Worm (Caenorhabditis elegans): ENCODE data around the gene cyk-1.

Gene cyk-1

DNA sequence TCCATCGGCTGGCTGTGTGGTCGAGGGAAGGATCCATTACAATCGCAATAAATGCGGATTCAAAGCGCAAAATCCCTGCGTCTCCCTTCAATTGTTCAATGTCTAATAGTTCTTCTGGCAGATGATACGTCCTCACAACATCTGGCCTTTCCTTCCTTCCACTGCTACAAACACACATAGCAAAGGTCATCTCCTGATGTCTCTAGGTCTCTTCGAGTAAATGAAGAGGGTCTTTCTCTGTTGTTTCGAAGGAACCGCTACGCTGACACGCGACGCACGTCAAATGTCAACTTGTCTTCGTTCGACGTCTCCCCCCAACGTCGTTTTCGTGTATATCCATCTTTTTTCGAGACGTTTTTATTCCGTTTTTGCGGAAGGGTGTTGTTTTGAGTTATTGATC is 50.1 kb downstream of the cyk-1 start:
- no peak for TF ChIP-seq chd-7 (tag; optimal IDR thresholded peaks at IDR 0.05)
- TF ChIP-seq F49E8.2 (tag; optimal IDR thresholded peaks at IDR 0.05; ENCODE audit: insufficient read depth) = no peak
- peak; percentile 25 for TF ChIP-seq lin-40 (tag; optimal IDR thresholded peaks at IDR 0.05)
- TF ChIP-seq ztf-26 (tag; optimal IDR thresholded peaks at IDR 0.05) = peak; percentile 28
- peak; percentile 97 for TF ChIP-seq unc-62 (GFP tag; optimal IDR thresholded peaks at IDR 0.05)
- TF ChIP-seq ceh-58 (GFP tag; IDR thresholded peaks at IDR 0.05) = no peak
- 0 out of 2 replicates have a peak, but pooled peaks have one; percentile 45 for TF ChIP-seq ekl-4 (GFP tag; IDR thresholded peaks at IDR 0.05)
- peak; percentile 35 for TF ChIP-seq somi-1 (GFP tag; optimal IDR thresholded peaks at IDR 0.05)
- TF ChIP-seq bed-2 (GFP tag; IDR thresholded peaks at IDR 0.05) = no peak
- TF ChIP-seq K12H6.12 (tag; optimal IDR thresholded peaks at IDR 0.05) = peak; percentile 15
- peak; percentile 79; the same call in 1 of the 2 replicates for TF ChIP-seq madf-3 (GFP tag; IDR thresholded peaks at IDR 0.05)
- peak; percentile 48 for TF ChIP-seq ceh-27 (GFP tag; optimal IDR thresholded peaks at IDR 0.05)
- peak; percentile 35; the same call in 1 of the 2 replicates for TF ChIP-seq dox-1 (GFP tag; IDR thresholded peaks at IDR 0.05)
- TF ChIP-seq let-526 (GFP tag; IDR thresholded peaks at IDR 0.05) = no peak
- TF ChIP-seq nfya-2 (GFP tag; IDR thresholded peaks at IDR 0.05) = no peak

DNA sequence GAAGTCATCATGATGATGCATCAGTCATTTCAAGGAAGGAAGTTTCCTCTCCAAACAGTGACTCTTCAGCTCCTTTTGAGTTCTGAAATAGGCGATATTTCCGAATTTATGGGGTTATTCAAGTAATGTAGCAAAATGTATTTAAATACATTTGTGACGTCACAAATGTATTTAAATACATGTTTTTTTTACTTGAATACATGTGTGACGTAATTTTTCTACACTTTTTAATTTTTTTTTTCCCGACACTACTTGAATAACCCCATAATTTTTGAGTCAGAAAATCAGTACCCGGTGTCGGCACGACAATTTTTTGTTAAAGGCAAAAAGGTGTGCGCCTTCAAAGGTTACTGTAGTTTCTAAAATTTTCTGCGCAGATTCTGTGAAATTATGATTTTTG is 54.1 kb downstream of the cyk-1 start:
- no peak for TF ChIP-seq hmg-20 (GFP tag; IDR thresholded peaks at IDR 0.05)
- no peak for TF ChIP-seq nhr-179 (tag; optimal IDR thresholded peaks at IDR 0.05)
- no peak for TF ChIP-seq dpff-1 (tag; optimal IDR thresholded peaks at IDR 0.05)
- TF ChIP-seq snpc-3.4 (tag; optimal IDR thresholded peaks at IDR 0.05) = no peak
- no peak for TF ChIP-seq lin-40 (tag; optimal IDR thresholded peaks at IDR 0.05)
- TF ChIP-seq ceh-79 (tag; optimal IDR thresholded peaks at IDR 0.05) = no peak
- no peak for TF ChIP-seq aptf-3 (GFP tag; IDR thresholded peaks at IDR 0.05)
- no peak for TF ChIP-seq ceh-40 (GFP tag; IDR thresholded peaks at IDR 0.05)
- TF ChIP-seq K12H6.12 (tag; optimal IDR thresholded peaks at IDR 0.05) = no peak
- TF ChIP-seq F49E8.2 (tag; optimal IDR thresholded peaks at IDR 0.05; ENCODE audit: insufficient read depth) = no peak
- no peak for TF ChIP-seq unc-62 (GFP tag; optimal IDR thresholded peaks at IDR 0.05)
- TF ChIP-seq T07F8.4 (tag; optimal IDR thresholded peaks at IDR 0.05) = no peak
- no peak for TF ChIP-seq F22D6.2 (tag; optimal IDR thresholded peaks at IDR 0.05)

DNA sequence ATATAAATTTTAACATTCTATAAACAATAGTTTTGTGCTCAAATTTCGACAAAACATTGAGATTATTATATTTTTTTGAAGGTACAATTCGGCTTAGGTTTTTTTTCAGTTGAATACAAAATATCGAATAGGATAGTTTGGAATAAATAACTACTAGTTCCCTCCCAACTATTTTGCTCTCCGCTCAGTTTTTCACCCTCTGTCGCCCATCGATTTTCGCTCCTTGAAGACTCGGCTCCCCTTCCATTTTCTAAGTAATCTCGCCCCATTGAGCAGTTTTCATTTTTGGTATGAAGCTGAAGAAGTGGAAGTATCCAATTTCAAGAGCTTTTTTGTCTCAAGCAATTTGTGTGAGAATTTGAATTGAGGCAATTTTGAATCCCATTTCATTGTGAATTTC is 55.3 kb downstream of the cyk-1 start, which contains the start of gene F31E3.2:
Gene F31E3.2, plus strand, starts transcription at position 301 of the 400 bp plus-strand sequence.
- TF ChIP-seq ceh-79 (tag; optimal IDR thresholded peaks at IDR 0.05) (no peak), him-1 (tag; optimal IDR thresholded peaks at IDR 0.05) (peak; percentile 4), nfya-1 (tag; optimal IDR thresholded peaks at IDR 0.05; ENCODE audit: borderline replicate concordance, insufficient read depth) (no peak), F49E8.2 (tag; optimal IDR thresholded peaks at IDR 0.05; ENCODE audit: insufficient read depth) (no peak), egl-44 (GFP tag; IDR thresholded peaks at IDR 0.05) (no peak), C17E4.6 (GFP tag; IDR thresholded peaks at IDR 0.05) (0 out of 2 replicates have a peak, but pooled peaks have one; percentile 51), F37B4.10 (GFP tag; IDR thresholded peaks at IDR 0.05) (no peak), nhr-179 (tag; optimal IDR thresholded peaks at IDR 0.05) (no peak), athp-1 (tag; optimal IDR thresholded peaks at IDR 0.05) (no peak), D2030.7 (GFP tag; IDR thresholded peaks at IDR 0.05) (0 out of 2 replicates have a peak, but pooled peaks have one; percentile 22), lir-1 (GFP tag; conservative IDR thresholded peaks at IDR 0.05) (no peak)

Data from whole organism, young adult.